Fruit fly (Drosophila melanogaster): ENCODE data around the gene CG13310.

Gene CG13310

dm6 chr3L:8748839-8749238, 51.5 kb downstream of the CG13310 start (continued):
- TF ChIP-seq Spps (tag; optimal IDR thresholded peaks at IDR 0.05) (no peak), onecut (GFP tag; IDR thresholded peaks at IDR 0.05) (peak; percentile 18; the same call in 1 of the 2 replicates), CG1603 (tag; optimal IDR thresholded peaks at IDR 0.05) (peak; percentile 38), CG9876 (GFP tag; optimal IDR thresholded peaks at IDR 0.05) (peak; percentile 12), CG1602 (GFP tag; optimal IDR thresholded peaks at IDR 0.05) (peak; percentile 26), Mad (GFP tag; optimal IDR thresholded peaks at IDR 0.05) (no peak), Dbx (GFP tag; IDR thresholded peaks at IDR 0.05) (peak; percentile 58; the same call in 2 of the 3 replicates), HmgD (GFP tag; optimal IDR thresholded peaks at IDR 0.05) (no peak), grau (tag; optimal IDR thresholded peaks at IDR 0.05) (peak; percentile 27), H15 (GFP tag; IDR thresholded peaks at IDR 0.05) (peak; percentile 43; the same call in 1 of the 3 replicates), chinmo (GFP tag; IDR thresholded peaks at IDR 0.05; ENCODE audit: partially characterized antibody) (no peak), gsb (GFP tag; IDR thresholded peaks at IDR 0.05) (no peak), ap (GFP tag; IDR thresholded peaks at IDR 0.05) (0 out of 2 replicates have a peak, but pooled peaks have one; percentile 14), CG2199 (GFP tag; IDR thresholded peaks at IDR 0.05) (peak; percentile 96), CG14441 (GFP tag; IDR thresholded peaks at IDR 0.05) (peak; percentile 45), aop (GFP tag; IDR thresholded peaks at IDR 0.05) (no peak), sug (tag; optimal IDR thresholded peaks at IDR 0.05) (peak; percentile 25), stwl (tag; optimal IDR thresholded peaks at IDR 0.05) (peak; percentile 65), CG5245 (GFP tag; optimal IDR thresholded peaks at IDR 0.05) (peak; percentile 42), slbo (GFP tag; IDR thresholded peaks at IDR 0.05) (peak; percentile 80), Stat92E (GFP tag; optimal IDR thresholded peaks at IDR 0.05) (no peak), Jarid2 (GFP tag; optimal IDR thresholded peaks at IDR 0.05) (no peak), disco-r (GFP tag; optimal IDR thresholded peaks at IDR 0.05) (no peak), CG1024 (GFP tag; IDR thresholded peaks at IDR 0.05) (peak; percentile 11; the same call in 1 of the 2 replicates), CG17361 (GFP tag; IDR thresholded peaks at IDR 0.05) (no peak; the same call in 2 of the 3 replicates), sisA (GFP tag; IDR thresholded peaks at IDR 0.05) (peak; percentile 57), CG7372 (GFP tag; IDR thresholded peaks at IDR 0.05) (peak; percentile 49; the same call in 1 of the 2 replicates), pita (GFP tag; optimal IDR thresholded peaks at IDR 0.05) (peak; percentile 54), bcd (GFP tag; optimal IDR thresholded peaks at IDR 0.05) (peak; percentile 25), Eip74EF (GFP tag; optimal IDR thresholded peaks at IDR 0.05) (no peak), CG32532 (GFP tag; IDR thresholded peaks at IDR 0.05) (peak; percentile 79), CG9437 (GFP tag; optimal IDR thresholded peaks at IDR 0.05) (no peak), CG2712 (tag; optimal IDR thresholded peaks at IDR 0.05) (peak; percentile 32), CG30431 (GFP tag; optimal IDR thresholded peaks at IDR 0.05) (peak; percentile 17), ase (GFP tag; IDR thresholded peaks at IDR 0.05) (peak; percentile 69; the same call in 2 of the 3 replicates), C15 (GFP tag; IDR thresholded peaks at IDR 0.05) (no peak), CG17359 (tag; optimal IDR thresholded peaks at IDR 0.05) (peak; percentile 22), Max (GFP tag; optimal IDR thresholded peaks at IDR 0.05) (no peak), CG4282 (GFP tag; optimal IDR thresholded peaks at IDR 0.05) (no peak), CG14667 (GFP tag; IDR thresholded peaks at IDR 0.05) (0 out of 2 replicates have a peak, but pooled peaks have one; percentile 15), Sox102F (GFP tag; optimal IDR thresholded peaks at IDR 0.05) (peak; percentile 28), CG7786 (GFP tag; optimal IDR thresholded peaks at IDR 0.05) (no peak), NFAT (GFP tag; IDR thresholded peaks at IDR 0.05) (peak; percentile 86), Nf-YC (tag; optimal IDR thresholded peaks at IDR 0.05) (no peak), nerfin-2 (GFP tag; IDR thresholded peaks at IDR 0.05; ENCODE audit: partially characterized antibody) (no peak), CG42726 (GFP tag; IDR thresholded peaks at IDR 0.05; ENCODE audit: partially characterized antibody) (peak; percentile 75), CG10267 (tag; optimal IDR thresholded peaks at IDR 0.05) (no peak), Mrtf (GFP tag; IDR thresholded peaks at IDR 0.05) (peak; percentile 43; the same call in 2 of the 3 replicates), CG8388 (GFP tag; optimal IDR thresholded peaks at IDR 0.05) (no peak), Optix (GFP tag; IDR thresholded peaks at IDR 0.05) (peak; percentile 47; the same call in 1 of the 3 replicates), Mes4 (GFP tag; optimal IDR thresholded peaks at IDR 0.05) (no peak)

All from whole organism, embryonic.